Fruit fly (Drosophila melanogaster) whole organism, embryonic: ENCODE data around the gene Mst36Fb.
A peak's percentile ranks its signal among the peaks of the same experiment; 100 is the strongest.

Experiments used
- Atf3 ChIP-seq: fragments of 200-800 bp; sonication (Bioruptor generic); optimal IDR thresholded peaks from 3 replicates; lab custom pipeline; 2016; ENCODE audit warnings: missing biosample characterization, missing genetic modification characterization
- BEAF-32 ChIP-seq: fragments of 200-800 bp; sonication (Bioruptor generic); optimal IDR thresholded peaks from 3 replicates; lab custom pipeline; 2017; ENCODE audit warnings: missing biosample characterization, missing genetic modification characterization, mild to moderate bottlenecking, moderate library complexity, missing genetic modification reagents
- CG1024 ChIP-seq: fragments of 200-800 bp; sonication (Bioruptor generic); IDR thresholded peaks from 2 replicates; pipeline ENCODE4 v1.3.6; 2022; ENCODE audit warnings: missing biosample characterization, missing genetic modification characterization
- CG10462 ChIP-seq: fragments of 200-800 bp; sonication (Bioruptor generic); optimal IDR thresholded peaks from 2 replicates; lab custom pipeline; 2016; ENCODE audit warnings: missing biosample characterization, missing genetic modification characterization
- CG11696 ChIP-seq: fragments of 200-800 bp; sonication (Bioruptor generic); IDR thresholded peaks from 2 replicates; pipeline ENCODE4 v1.3.6; 2022; ENCODE audit warnings: missing biosample characterization, missing genetic modification characterization
- CG12219 ChIP-seq: fragments of 200-800 bp; sonication (Bioruptor generic); optimal IDR thresholded peaks from 3 replicates; lab custom pipeline; 2018; ENCODE audit warnings: missing biosample characterization, mild to moderate bottlenecking, missing genetic modification characterization
- CG13624 ChIP-seq: fragments of 200-800 bp; sonication (Bioruptor generic); optimal IDR thresholded peaks from 2 replicates; lab custom pipeline; 2016; ENCODE audit warnings: missing biosample characterization, missing genetic modification characterization
- CG1529 ChIP-seq: fragments of 200-800 bp; sonication (Bioruptor generic); optimal IDR thresholded peaks from 3 replicates; lab custom pipeline; 2018; ENCODE audit warnings: missing biosample characterization, missing genetic modification characterization
- CG1603 ChIP-seq: fragments of 200-800 bp; sonication (Bioruptor generic); optimal IDR thresholded peaks from 2 replicates; lab custom pipeline; 2019; ENCODE audit warnings: missing biosample characterization, mild to moderate bottlenecking, missing genetic modification characterization, moderate library complexity
- CG1647 ChIP-seq: fragments of 200-800 bp; sonication (Bioruptor generic); optimal IDR thresholded peaks from 3 replicates; lab custom pipeline; 2016; ENCODE audit warnings: missing biosample characterization, missing genetic modification characterization
- CG2129 ChIP-seq: fragments of 200-800 bp; sonication (Bioruptor generic); IDR thresholded peaks from 2 replicates; pipeline ENCODE4 v1.3.6; 2022; ENCODE audit warnings: missing biosample characterization, missing genetic modification characterization; ENCODE audit not compliant: partially characterized antibody
- CG2712 ChIP-seq: fragments of 200-800 bp; optimal IDR thresholded peaks from 3 replicates; lab custom pipeline; 2019; ENCODE audit warnings: missing biosample characterization, mild to moderate bottlenecking, missing genetic modification characterization, moderate library complexity
- CG32772 ChIP-seq: fragments of 200-800 bp; sonication (Bioruptor generic); IDR thresholded peaks from 2 replicates; pipeline ENCODE4 v1.3.6; 2022; ENCODE audit warnings: missing biosample characterization, missing genetic modification characterization
- CG33213 ChIP-seq: fragments of 200-800 bp; sonication (Bioruptor generic); optimal IDR thresholded peaks from 3 replicates; lab custom pipeline; 2016; ENCODE audit warnings: missing biosample characterization, missing genetic modification characterization
- CG33557 ChIP-seq: fragments of 200-800 bp; sonication (Bioruptor generic); optimal IDR thresholded peaks from 2 replicates; lab custom pipeline; 2019; ENCODE audit warnings: missing biosample characterization, mild to moderate bottlenecking, missing genetic modification characterization, moderate library complexity
- CG42726 ChIP-seq: fragments of 200-800 bp; sonication (Bioruptor generic); IDR thresholded peaks from 2 replicates; pipeline ENCODE4 v1.3.6; 2022; ENCODE audit warnings: missing biosample characterization, missing genetic modification characterization; ENCODE audit not compliant: partially characterized antibody
- CG4328 ChIP-seq: fragments of 200-800 bp; sonication (Bioruptor generic); optimal IDR thresholded peaks from 3 replicates; lab custom pipeline; 2017; ENCODE audit warnings: missing biosample characterization, missing genetic modification reagents, missing genetic modification characterization
- CG7556 ChIP-seq: fragments of 200-800 bp; sonication (Bioruptor generic); optimal IDR thresholded peaks from 2 replicates; lab custom pipeline; 2017; ENCODE audit warnings: missing biosample characterization, mild to moderate bottlenecking, missing genetic modification characterization
- CG7963 ChIP-seq: fragments of 200-800 bp; sonication (Bioruptor generic); IDR thresholded peaks from 3 replicates; pipeline ENCODE4 v1.3.6; 2022; ENCODE audit warnings: missing biosample characterization, missing genetic modification characterization; ENCODE audit not compliant: partially characterized antibody
- CG9932 ChIP-seq: fragments of 200-800 bp; sonication (Bioruptor generic); IDR thresholded peaks from 2 replicates; pipeline ENCODE4 v1.3.6; 2022; ENCODE audit warnings: missing biosample characterization, missing genetic modification characterization
- Dp ChIP-seq: fragments of 200-800 bp; sonication (Bioruptor generic); optimal IDR thresholded peaks from 2 replicates; lab custom pipeline; 2018; ENCODE audit warnings: missing biosample characterization, mild to moderate bottlenecking, missing genetic modification characterization, moderate library complexity
- HLHmδ ChIP-seq: fragments of 200-800 bp; sonication (Bioruptor generic); optimal IDR thresholded peaks from 2 replicates; lab custom pipeline; 2018; ENCODE audit warnings: missing biosample characterization, mild to moderate bottlenecking, missing genetic modification characterization, moderate library complexity
- Lhr ChIP-seq: fragments of 200-800 bp; sonication (Bioruptor generic); optimal IDR thresholded peaks from 3 replicates; lab custom pipeline; 2017; ENCODE audit warnings: mild to moderate bottlenecking, missing biosample characterization, missing genetic modification reagents, missing genetic modification characterization
- MESR4 ChIP-seq: fragments of 200-800 bp; sonication (Bioruptor generic); optimal IDR thresholded peaks from 2 replicates; lab custom pipeline; 2018; ENCODE audit warnings: missing biosample characterization, mild to moderate bottlenecking, missing genetic modification characterization, moderate library complexity
- Ptx1 ChIP-seq: fragments of 200-800 bp; sonication (Bioruptor generic); IDR thresholded peaks from 2 replicates; pipeline ENCODE4 v1.3.6; 2022; ENCODE audit warnings: missing biosample characterization, missing genetic modification characterization
- Sry-β ChIP-seq: fragments of 200-800 bp; sonication (Bioruptor generic); optimal IDR thresholded peaks from 2 replicates; lab custom pipeline; 2018; ENCODE audit warnings: missing biosample characterization, mild to moderate bottlenecking, missing genetic modification characterization, moderate library complexity
- ab ChIP-seq: fragments of 200-800 bp; sonication (Bioruptor generic); optimal IDR thresholded peaks from 2 replicates; lab custom pipeline; 2016; ENCODE audit warnings: missing biosample characterization, missing genetic modification characterization
- caup ChIP-seq: fragments of 200-800 bp; sonication (Bioruptor generic); optimal IDR thresholded peaks from 3 replicates; lab custom pipeline; 2017; ENCODE audit warnings: missing biosample characterization, mild to moderate bottlenecking, missing genetic modification characterization, moderate library complexity; ENCODE audit not compliant: severe bottlenecking
- cg ChIP-seq: fragments of 200-800 bp; sonication (Bioruptor generic); optimal IDR thresholded peaks from 3 replicates; lab custom pipeline; 2019; ENCODE audit warnings: missing biosample characterization, mild to moderate bottlenecking, missing genetic modification characterization, moderate library complexity
- ci ChIP-seq: fragments of 200-800 bp; sonication (Bioruptor generic); IDR thresholded peaks from 3 replicates; pipeline ENCODE4 v1.3.6; 2022; ENCODE audit warnings: missing biosample characterization, missing genetic modification characterization
- dm ChIP-seq: fragments of 200-800 bp; sonication (Bioruptor generic); optimal IDR thresholded peaks from 3 replicates; lab custom pipeline; 2016; ENCODE audit warnings: missing biosample characterization, missing genetic modification characterization
- fu2 ChIP-seq: fragments of 200-800 bp; sonication (Bioruptor generic); optimal IDR thresholded peaks from 2 replicates; lab custom pipeline; 2016; ENCODE audit warnings: missing biosample characterization, missing genetic modification characterization
- gro ChIP-seq: fragments of 200-800 bp; sonication (Bioruptor generic); optimal IDR thresholded peaks from 2 replicates; lab custom pipeline; 2016; ENCODE audit warnings: missing biosample characterization, missing genetic modification characterization
- gt ChIP-seq: fragments of 200-800 bp; sonication (Bioruptor generic); IDR thresholded peaks from 2 replicates; pipeline ENCODE4 v1.3.6; 2022; ENCODE audit warnings: missing biosample characterization, missing genetic modification characterization
- ham ChIP-seq: fragments of 200-800 bp; sonication (Bioruptor generic); IDR thresholded peaks from 2 replicates; pipeline ENCODE4 v1.3.6; 2022; ENCODE audit warnings: missing biosample characterization, missing genetic modification characterization
- inv ChIP-seq: fragments of 200-800 bp; sonication (Bioruptor generic); IDR thresholded peaks from 2 replicates; pipeline ENCODE4 v1.3.6; 2022; ENCODE audit warnings: missing biosample characterization, missing genetic modification characterization; ENCODE audit not compliant: partially characterized antibody
- ken ChIP-seq: fragments of 200-800 bp; sonication (Bioruptor generic); IDR thresholded peaks from 3 replicates; pipeline ENCODE4 v1.3.6; 2022; ENCODE audit warnings: missing biosample characterization, missing genetic modification characterization
- lbe ChIP-seq: fragments of 200-800 bp; sonication (Bioruptor generic); optimal IDR thresholded peaks from 2 replicates; lab custom pipeline; 2016; ENCODE audit warnings: missing biosample characterization, mild to moderate bottlenecking, missing genetic modification characterization
- mam ChIP-seq: fragments of 200-800 bp; sonication (Bioruptor generic); optimal IDR thresholded peaks from 3 replicates; lab custom pipeline; 2016; ENCODE audit warnings: missing biosample characterization, missing genetic modification characterization
- onecut ChIP-seq: fragments of 200-800 bp; sonication (Bioruptor generic); IDR thresholded peaks from 2 replicates; pipeline ENCODE4 v1.3.6; 2022; ENCODE audit warnings: missing biosample characterization, missing genetic modification characterization
- pnt ChIP-seq: fragments of 200-800 bp; sonication (Bioruptor generic); optimal IDR thresholded peaks from 3 replicates; lab custom pipeline; 2016; ENCODE audit warnings: missing biosample characterization, missing genetic modification characterization
- pum ChIP-seq: fragments of 200-800 bp; sonication (Bioruptor generic); optimal IDR thresholded peaks from 2 replicates; lab custom pipeline; 2016; ENCODE audit warnings: missing biosample characterization, missing genetic modification characterization
- seq ChIP-seq: fragments of 200-800 bp; sonication (Bioruptor generic); IDR thresholded peaks from 2 replicates; pipeline ENCODE4 v1.3.6; 2022; ENCODE audit warnings: missing biosample characterization, missing genetic modification characterization
- shn ChIP-seq: fragments of 200-800 bp; sonication (Bioruptor generic); optimal IDR thresholded peaks from 3 replicates; lab custom pipeline; 2016; ENCODE audit warnings: missing biosample characterization, missing genetic modification characterization
- sima ChIP-seq: fragments of 200-800 bp; sonication (Bioruptor generic); optimal IDR thresholded peaks from 2 replicates; lab custom pipeline; 2016; ENCODE audit warnings: missing biosample characterization, missing genetic modification characterization
- slbo ChIP-seq: fragments of 200-800 bp; sonication (Bioruptor generic); IDR thresholded peaks from 2 replicates; pipeline ENCODE4 v1.3.6; 2022; ENCODE audit warnings: missing biosample characterization, missing genetic modification characterization
- tin ChIP-seq: fragments of 200-800 bp; sonication (Bioruptor generic); optimal IDR thresholded peaks from 3 replicates; lab custom pipeline; 2016; ENCODE audit warnings: missing biosample characterization, missing genetic modification characterization
- tup ChIP-seq: fragments of 200-800 bp; sonication (Bioruptor generic); optimal IDR thresholded peaks from 2 replicates; lab custom pipeline; 2016; ENCODE audit warnings: missing biosample characterization, mild to moderate bottlenecking, missing genetic modification characterization, moderate library complexity
- unc-4 ChIP-seq: fragments of 200-800 bp; sonication (Bioruptor generic); IDR thresholded peaks from 2 replicates; pipeline ENCODE4 v1.3.6; 2022; ENCODE audit warnings: missing biosample characterization, missing genetic modification characterization; ENCODE audit not compliant: partially characterized antibody

Mst36Fb gene

DNA sequence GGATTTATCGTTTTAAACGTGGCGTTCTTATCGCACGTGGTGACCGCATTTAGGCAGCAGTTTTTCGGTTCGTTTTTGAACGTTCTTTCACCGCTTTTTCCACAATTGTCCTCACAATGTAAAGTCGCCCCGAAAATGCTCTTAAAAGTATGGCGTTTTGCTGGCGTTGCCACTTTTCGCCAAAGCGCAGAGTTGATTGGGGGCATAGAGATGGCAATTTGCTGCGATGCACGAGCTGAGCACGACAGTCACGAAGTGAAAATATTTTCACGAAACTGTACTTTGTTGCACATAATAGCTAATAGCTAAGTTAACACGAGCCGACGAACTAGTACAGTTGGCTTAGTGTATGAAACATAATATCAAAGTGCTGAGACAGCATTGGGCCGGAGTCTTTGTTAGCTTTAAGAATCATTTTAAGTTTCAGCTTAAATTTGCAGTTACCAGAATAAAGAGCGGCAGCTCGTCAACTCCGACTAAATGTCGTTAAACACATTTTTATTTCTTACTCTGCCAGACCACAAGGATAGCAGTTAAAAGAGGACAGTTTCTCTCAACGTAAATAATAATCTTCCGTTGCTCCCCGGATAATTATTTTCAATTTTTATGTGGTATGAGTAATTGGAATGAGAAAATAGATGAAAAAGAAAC is 13.9 kb upstream of the Mst36Fb start, which contains the start of gene msl-1 (continued):
- TF ChIP-seq CG33213 (peak; percentile 47), cg (no peak), ham (no peak), ken (0 out of 3 replicates have a peak, but pooled peaks have one; percentile 41), tin (GFP tag; lab: Kevin White, UChicago) (peak; percentile 33), dm (GFP tag; lab: Kevin White, UChicago) (peak; percentile 55), CG12219 (no peak), ci (peak; percentile 47; the same call in 1 of the 3 replicates), CG11696 (GFP tag; lab: Robert Waterston, UW) (no peak), fu2 (GFP tag; lab: Kevin White, UChicago) (peak; percentile 3), tup (GFP tag; lab: Kevin White, UChicago) (no peak), CG1603 (tag; lab: Kevin White, UChicago) (peak; percentile 75), CG7556 (GFP tag; lab: Kevin White, UChicago) (no peak), pum (GFP tag; lab: Kevin White, UChicago) (peak; percentile 37), onecut (GFP tag; lab: Robert Waterston, UW) (peak; percentile 44; the same call in 1 of the 2 replicates), MESR4 (peak; percentile 92), lbe (GFP tag; lab: Kevin White, UChicago) (no peak), BEAF-32 (GFP tag; lab: Kevin White, UChicago) (peak; percentile 90), mam (GFP tag; lab: Kevin White, UChicago) (peak; percentile 65), Dp (peak; percentile 32), Ptx1 (peak; percentile 31; the same call in 1 of the 2 replicates), inv (peak; percentile 97), CG42726 (GFP tag; lab: Robert Waterston, UW) (peak; percentile 99), CG33557 (GFP tag; lab: Kevin White, UChicago) (no peak), sima (GFP tag; lab: Kevin White, UChicago) (no peak), CG32772 (GFP tag; lab: Robert Waterston, UW) (peak; percentile 9; the same call in 1 of the 2 replicates), shn (peak; percentile 15), Lhr (GFP tag; lab: Kevin White, UChicago) (peak; percentile 52), CG1647 (GFP tag; lab: Kevin White, UChicago) (peak; percentile 35), gro (GFP tag; lab: Kevin White, UChicago) (peak; percentile 20), CG9932 (GFP tag; lab: Robert Waterston, UW) (peak; percentile 91), HLHmδ (GFP tag; lab: Kevin White, UChicago) (peak; percentile 46), CG7963 (peak; percentile 94), CG2129 (GFP tag; lab: Robert Waterston, UW) (peak; percentile 80), CG10462 (no peak), Sry-β (peak; percentile 74), Atf3 (GFP tag; lab: Kevin White, UChicago) (peak; percentile 13), CG1529 (GFP tag; lab: Kevin White, UChicago) (no peak), unc-4 (GFP tag; lab: Robert Waterston, UW) (peak; percentile 77), ab (GFP tag; lab: Kevin White, UChicago) (no peak), CG1024 (peak; percentile 18; the same call in 1 of the 2 replicates), CG2712 (tag; lab: Kevin White, UChicago) (no peak), pnt (peak; percentile 4), CG13624 (GFP tag; lab: Kevin White, UChicago) (peak; percentile 30), CG4328 (GFP tag; lab: Kevin White, UChicago) (no peak), gt (no peak), seq (GFP tag; lab: Robert Waterston, UW) (no peak), slbo (peak; percentile 79), caup (GFP tag; lab: Kevin White, UChicago) (no peak)
